Fruit fly (Drosophila melanogaster) whole organism, embryonic: ENCODE measurements around the gene CG13315.

Experiments
- Ada2b ChIP-seq: fragments of 200-800 bp; sonication (Bioruptor generic); IDR thresholded peaks from 2 replicates; pipeline ENCODE4 v1.3.6; 2022; ENCODE audit warnings: missing biosample characterization, missing genetic modification characterization
- CG10321 ChIP-seq: fragments of 200-800 bp; sonication (Bioruptor generic); IDR thresholded peaks from 2 replicates; pipeline ENCODE4 v1.3.6; 2022; ENCODE audit warnings: missing biosample characterization, missing genetic modification characterization
- CG13296 ChIP-seq: fragments of 200-800 bp; sonication (Bioruptor generic); optimal IDR thresholded peaks from 3 replicates; lab custom pipeline; 2018; ENCODE audit warnings: missing biosample characterization, mild to moderate bottlenecking, missing genetic modification characterization
- CG13624 ChIP-seq: fragments of 200-800 bp; sonication (Bioruptor generic); optimal IDR thresholded peaks from 2 replicates; lab custom pipeline; 2016; ENCODE audit warnings: missing biosample characterization, missing genetic modification characterization
- CG13775 ChIP-seq: fragments of 200-800 bp; sonication (Bioruptor generic); optimal IDR thresholded peaks from 3 replicates; lab custom pipeline; 2017; ENCODE audit warnings: missing biosample characterization, mild to moderate bottlenecking, missing genetic modification characterization
- CG13894 ChIP-seq: fragments of 200-800 bp; sonication (Bioruptor generic); optimal IDR thresholded peaks from 3 replicates; lab custom pipeline; 2018; ENCODE audit warnings: missing biosample characterization, mild to moderate bottlenecking, missing genetic modification characterization, moderate library complexity
- CG14441 ChIP-seq: fragments of 200-800 bp; sonication (Bioruptor generic); IDR thresholded peaks from 2 replicates; pipeline ENCODE4 v1.3.6; 2022; ENCODE audit warnings: missing biosample characterization, missing genetic modification characterization
- CG14667 ChIP-seq: fragments of 200-800 bp; sonication (Bioruptor generic); IDR thresholded peaks from 2 replicates; pipeline ENCODE4 v1.3.6; 2022; ENCODE audit warnings: missing biosample characterization, missing genetic modification characterization
- CG15011 ChIP-seq: fragments of 200-800 bp; sonication (Bioruptor generic); optimal IDR thresholded peaks from 3 replicates; lab custom pipeline; 2018; ENCODE audit warnings: missing biosample characterization, mild to moderate bottlenecking, missing genetic modification characterization
- CG1529 ChIP-seq: fragments of 200-800 bp; sonication (Bioruptor generic); optimal IDR thresholded peaks from 3 replicates; lab custom pipeline; 2018; ENCODE audit warnings: missing biosample characterization, missing genetic modification characterization
- CG1602 ChIP-seq: fragments of 200-800 bp; sonication (Bioruptor generic); optimal IDR thresholded peaks from 3 replicates; lab custom pipeline; 2016; ENCODE audit warnings: missing biosample characterization, missing genetic modification characterization
- CG17802 ChIP-seq: fragments of 200-800 bp; sonication (Bioruptor generic); optimal IDR thresholded peaks from 2 replicates; lab custom pipeline; 2018; ENCODE audit warnings: missing biosample characterization, mild to moderate bottlenecking, missing genetic modification characterization, moderate library complexity
- CG17912 ChIP-seq: fragments of 200-800 bp; sonication (Bioruptor generic); optimal IDR thresholded peaks from 2 replicates; lab custom pipeline; 2018; ENCODE audit warnings: missing biosample characterization, mild to moderate bottlenecking, missing genetic modification characterization
- CG2120 ChIP-seq: fragments of 200-800 bp; sonication (Bioruptor generic); optimal IDR thresholded peaks from 3 replicates; lab custom pipeline; 2016; ENCODE audit warnings: missing biosample characterization, missing genetic modification characterization
- CG2678 ChIP-seq: fragments of 200-800 bp; sonication (Bioruptor generic); optimal IDR thresholded peaks from 3 replicates; lab custom pipeline; 2019; ENCODE audit warnings: missing biosample characterization, mild to moderate bottlenecking, missing genetic modification characterization, moderate library complexity
- CG2712 ChIP-seq: fragments of 200-800 bp; optimal IDR thresholded peaks from 3 replicates; lab custom pipeline; 2019; ENCODE audit warnings: missing biosample characterization, mild to moderate bottlenecking, missing genetic modification characterization, moderate library complexity
- CG31441 ChIP-seq: fragments of 200-800 bp; sonication (Bioruptor generic); IDR thresholded peaks from 2 replicates; pipeline ENCODE4 v1.3.6; 2022; ENCODE audit warnings: missing biosample characterization, missing genetic modification characterization
- CG6175 ChIP-seq: fragments of 200-800 bp; sonication (Bioruptor generic); IDR thresholded peaks from 3 replicates; pipeline ENCODE4 v1.3.6; 2022; ENCODE audit warnings: missing biosample characterization, missing genetic modification characterization
- CG7357 ChIP-seq: fragments of 200-800 bp; sonication (Bioruptor generic); IDR thresholded peaks from 3 replicates; pipeline ENCODE4 v1.3.6; 2022; ENCODE audit warnings: missing biosample characterization, missing genetic modification characterization
- CG7786 ChIP-seq: fragments of 200-800 bp; sonication (Bioruptor generic); optimal IDR thresholded peaks from 2 replicates; lab custom pipeline; 2016; ENCODE audit warnings: missing biosample characterization, missing genetic modification characterization
- CG7963 ChIP-seq: fragments of 200-800 bp; sonication (Bioruptor generic); IDR thresholded peaks from 3 replicates; pipeline ENCODE4 v1.3.6; 2022; ENCODE audit warnings: missing biosample characterization, missing genetic modification characterization; ENCODE audit not compliant: partially characterized antibody
- Chrac-16 ChIP-seq: fragments of 200-800 bp; sonication (Bioruptor generic); optimal IDR thresholded peaks from 3 replicates; lab custom pipeline; 2016; ENCODE audit warnings: missing biosample characterization, missing genetic modification characterization
- Ets65A ChIP-seq: fragments of 200-800 bp; sonication (Bioruptor generic); peaks from one replicate; lab custom pipeline; 2016; ENCODE audit warnings: missing biosample characterization, missing genetic modification characterization
- Ets97D ChIP-seq: fragments of 200-800 bp; sonication (Bioruptor generic); optimal IDR thresholded peaks from 3 replicates; lab custom pipeline; 2016; ENCODE audit warnings: missing biosample characterization, missing genetic modification characterization
- Fer3 ChIP-seq: fragments of 200-800 bp; sonication (Bioruptor generic); optimal IDR thresholded peaks from 2 replicates; lab custom pipeline; 2018; ENCODE audit warnings: missing biosample characterization, mild to moderate bottlenecking, missing genetic modification characterization, moderate library complexity
- Kr ChIP-seq: fragments of 200-800 bp; sonication (Bioruptor generic); optimal IDR thresholded peaks from 2 replicates; lab custom pipeline; 2017; ENCODE audit warnings: missing biosample characterization, mild to moderate bottlenecking, missing genetic modification characterization
- MESR4 ChIP-seq: fragments of 200-800 bp; sonication (Bioruptor generic); optimal IDR thresholded peaks from 2 replicates; lab custom pipeline; 2018; ENCODE audit warnings: missing biosample characterization, mild to moderate bottlenecking, missing genetic modification characterization, moderate library complexity
- Nf-YA ChIP-seq: fragments of 200-800 bp; sonication (Bioruptor generic); IDR thresholded peaks from 2 replicates; pipeline ENCODE4 v1.3.6; 2022; ENCODE audit warnings: missing biosample characterization, missing genetic modification characterization
- Scr ChIP-seq: fragments of 200-800 bp; sonication (Bioruptor generic); IDR thresholded peaks from 2 replicates; pipeline ENCODE4 v1.3.6; 2022; ENCODE audit warnings: missing biosample characterization, missing genetic modification characterization; ENCODE audit not compliant: partially characterized antibody
- Six4 ChIP-seq: fragments of 200-800 bp; sonication (Bioruptor generic); optimal IDR thresholded peaks from 2 replicates; lab custom pipeline; 2016; ENCODE audit warnings: missing biosample characterization, missing genetic modification characterization
- TFAM ChIP-seq: fragments of 200-800 bp; sonication (Bioruptor generic); optimal IDR thresholded peaks from 2 replicates; lab custom pipeline; 2017; ENCODE audit warnings: missing biosample characterization, missing genetic modification characterization, inconsistent platforms
- Vsx1 ChIP-seq: fragments of 200-800 bp; sonication (Bioruptor generic); optimal IDR thresholded peaks from 2 replicates; lab custom pipeline; 2017; ENCODE audit warnings: missing biosample characterization, mild to moderate bottlenecking, missing genetic modification characterization, missing genetic modification reagents
- bbx ChIP-seq: fragments of 200-800 bp; sonication (Bioruptor generic); IDR thresholded peaks from 2 replicates; pipeline ENCODE4 v1.3.6; 2022; ENCODE audit warnings: missing biosample characterization, missing genetic modification characterization; ENCODE audit not compliant: partially characterized antibody
- disco-r ChIP-seq: fragments of 200-800 bp; sonication (Bioruptor generic); optimal IDR thresholded peaks from 2 replicates; lab custom pipeline; 2016; ENCODE audit warnings: missing biosample characterization, missing genetic modification characterization
- dm ChIP-seq: fragments of 200-800 bp; sonication (Bioruptor generic); optimal IDR thresholded peaks from 3 replicates; lab custom pipeline; 2016; ENCODE audit warnings: missing biosample characterization, missing genetic modification characterization
- eve ChIP-seq, 2 experiments: fragments of >200 bp; optimal IDR thresholded peaks; 2 replicates each; lab custom pipeline; 2017; ENCODE audit warnings: missing biosample characterization in 2 of 2, missing genetic modification characterization in 2 of 2
- exex ChIP-seq: fragments of 200-800 bp; sonication (Bioruptor generic); optimal IDR thresholded peaks from 4 replicates; lab custom pipeline; 2018; ENCODE audit warnings: missing biosample characterization, mild to moderate bottlenecking, missing genetic modification characterization, moderate library complexity
- fd64A ChIP-seq: fragments of 200-800 bp; sonication (Bioruptor generic); optimal IDR thresholded peaks from 3 replicates; lab custom pipeline; 2018; ENCODE audit warnings: missing biosample characterization, mild to moderate bottlenecking, missing genetic modification characterization
- gce ChIP-seq: fragments of 200-800 bp; sonication (Bioruptor generic); IDR thresholded peaks from 3 replicates; pipeline ENCODE4 v1.3.6; 2022; ENCODE audit warnings: missing biosample characterization, missing genetic modification characterization
- gem ChIP-seq: fragments of 200-800 bp; sonication (Bioruptor generic); optimal IDR thresholded peaks from 2 replicates; lab custom pipeline; 2019; ENCODE audit warnings: missing biosample characterization, mild to moderate bottlenecking, missing genetic modification characterization, moderate library complexity
- gsb-n ChIP-seq: fragments of 200-800 bp; sonication (Bioruptor generic); optimal IDR thresholded peaks from 3 replicates; lab custom pipeline; 2018; ENCODE audit warnings: missing biosample characterization, mild to moderate bottlenecking, missing genetic modification characterization
- h ChIP-seq: fragments of >200 bp; optimal IDR thresholded peaks from 2 replicates; lab custom pipeline; 2017
- kah ChIP-seq: fragments of 200-800 bp; sonication (Bioruptor generic); optimal IDR thresholded peaks from 2 replicates; lab custom pipeline; 2018; ENCODE audit warnings: missing biosample characterization, mild to moderate bottlenecking, missing genetic modification characterization
- lola ChIP-seq, 3 experiments: fragments of >200 bp in 2 of 3; fragments of 200-800 bp in 1 of 3; sonication (Bioruptor generic) in 1 of 3; optimal IDR thresholded peaks; 2 replicates each; lab custom pipeline; 2017 to 2019; ENCODE audit warnings: missing biosample characterization in 3 of 3, missing genetic modification characterization in 3 of 3, mild to moderate bottlenecking in 1 of 3, moderate library complexity in 1 of 3
- nau ChIP-seq: fragments of 200-800 bp; sonication (Bioruptor generic); optimal IDR thresholded peaks from 3 replicates; lab custom pipeline; 2017; ENCODE audit warnings: missing biosample characterization, mild to moderate bottlenecking, missing genetic modification characterization, missing genetic modification reagents
- psq ChIP-seq: fragments of 200-800 bp; sonication (Bioruptor generic); optimal IDR thresholded peaks from 2 replicates; lab custom pipeline; 2017; ENCODE audit warnings: missing biosample characterization, missing genetic modification characterization
- run ChIP-seq: fragments of 200-800 bp; sonication (Bioruptor generic); optimal IDR thresholded peaks from 3 replicates; lab custom pipeline; 2018; ENCODE audit warnings: missing biosample characterization, mild to moderate bottlenecking, missing genetic modification characterization
- sr ChIP-seq: fragments of 200-800 bp; sonication (Bioruptor generic); IDR thresholded peaks from 3 replicates; pipeline ENCODE4 v1.3.6; 2022; ENCODE audit warnings: missing biosample characterization, missing genetic modification characterization
- stc ChIP-seq: fragments of 200-800 bp; sonication (Bioruptor generic); IDR thresholded peaks from 2 replicates; pipeline ENCODE4 v1.3.6; 2022; ENCODE audit warnings: missing biosample characterization, missing genetic modification characterization
- tgo ChIP-seq: fragments of 200-800 bp; sonication (Bioruptor generic); IDR thresholded peaks from 3 replicates; pipeline ENCODE4 v1.3.6; 2022; ENCODE audit warnings: missing biosample characterization, missing genetic modification characterization
- trh ChIP-seq: fragments of 200-800 bp; sonication (Bioruptor generic); optimal IDR thresholded peaks from 2 replicates; lab custom pipeline; 2016; ENCODE audit warnings: missing biosample characterization, missing genetic modification characterization
- twi ChIP-seq: fragments of 200-800 bp; optimal IDR thresholded peaks from 2 replicates; lab custom pipeline; 2019; ENCODE audit warnings: missing biosample characterization, mild to moderate bottlenecking, missing genetic modification characterization, moderate library complexity

Gene CG13315

dm6 chr3L:9065997-9066441 lies 30.7 kb upstream of the CG13315 start, which contains the start of gene Argk1 (continued):
- TF ChIP-seq trh (no peak), CG1602 (GFP tag; lab: Kevin White, UChicago) (peak; percentile 12), Ada2b (GFP tag; lab: Robert Waterston, UW) (no peak), gce (GFP tag; lab: Robert Waterston, UW) (peak; percentile 54; the same call in 1 of the 3 replicates), h (lab: Kevin White, UChicago) (no peak), CG1529 (GFP tag; lab: Kevin White, UChicago) (no peak), psq (GFP tag; lab: Kevin White, UChicago) (no peak), twi (tag; lab: Kevin White, UChicago) (no peak), tgo (GFP tag; lab: Robert Waterston, UW) (peak; percentile 51; the same call in 2 of the 3 replicates), CG13894 (tag; lab: Kevin White, UChicago) (no peak), CG13624 (GFP tag; lab: Kevin White, UChicago) (no peak), MESR4 (no peak), Nf-YA (GFP tag; lab: Robert Waterston, UW) (no peak; the same call in 1 of the 2 replicates), bbx (GFP tag; lab: Robert Waterston, UW) (no peak), CG15011 (GFP tag; lab: Kevin White, UChicago) (no peak), dm (GFP tag; lab: Kevin White, UChicago) (no peak), gsb-n (tag; lab: Kevin White, UChicago) (no peak), run (tag; lab: Kevin White, UChicago) (no peak), CG7963 (no peak), Six4 (GFP tag; lab: Kevin White, UChicago) (no peak), CG17802 (tag; lab: Kevin White, UChicago) (no peak), Chrac-16 (peak; percentile 44), disco-r (GFP tag; lab: Kevin White, UChicago) (no peak), sr (no peak), CG6175 (GFP tag; lab: Robert Waterston, UW) (no peak), CG17912 (GFP tag; lab: Kevin White, UChicago) (no peak), CG2120 (GFP tag; lab: Kevin White, UChicago) (peak; percentile 85), eve (GFP tag; optimal IDR thresholded peaks at IDR 0.05; lab: Kevin White, UChicago) (peak in 1 of 2 experiments; percentile 61), gem (tag; lab: Kevin White, UChicago) (peak; percentile 77), fd64A (GFP tag; lab: Kevin White, UChicago) (no peak), nau (GFP tag; lab: Kevin White, UChicago) (no peak), lola (GFP tag; optimal IDR thresholded peaks at IDR 0.05; lab: Kevin White, UChicago) (no peak), stc (GFP tag; lab: Robert Waterston, UW) (peak; percentile 48; the same call in 1 of the 2 replicates), CG10321 (no peak), Ets65A (peak; percentile 46), Vsx1 (GFP tag; lab: Kevin White, UChicago) (no peak), Fer3 (tag; lab: Kevin White, UChicago) (peak; percentile 13), CG14667 (GFP tag; lab: Robert Waterston, UW) (peak; percentile 26; the same call in 1 of the 2 replicates), CG2678 (peak; percentile 62), CG2712 (tag; lab: Kevin White, UChicago) (peak; percentile 40), Ets97D (no peak), CG13775 (GFP tag; lab: Kevin White, UChicago) (peak; percentile 28), CG7786 (peak; percentile 35), TFAM (GFP tag; lab: Kevin White, UChicago) (no peak), CG31441 (GFP tag; lab: Robert Waterston, UW) (peak; percentile 65), exex (tag; lab: Kevin White, UChicago) (no peak), CG7357 (GFP tag; lab: Robert Waterston, UW) (0 out of 3 replicates have a peak, but pooled peaks have one; percentile 25), CG14441 (peak; percentile 51), kah (GFP tag; lab: Kevin White, UChicago) (no peak), Kr (GFP tag; lab: Kevin White, UChicago) (no peak), CG13296 (GFP tag; lab: Kevin White, UChicago) (peak; percentile 3), Scr (GFP tag; lab: Robert Waterston, UW) (no peak)
